Fruit fly (Drosophila melanogaster) whole organism, pupa: ENCODE data around the gene CG14322.
A peak's percentile ranks its signal among the peaks of the same experiment; 100 is the strongest.

Experiments
- CG10348 ChIP-seq: fragments of 200-800 bp; sonication (Bioruptor generic); IDR thresholded peaks from 2 replicates; pipeline ENCODE4 v1.3.6; 2022; ENCODE audit warnings: missing biosample characterization, missing genetic modification characterization
- CG12605 ChIP-seq: fragments of 200-800 bp; sonication (Bioruptor generic); IDR thresholded peaks from 2 replicates; pipeline ENCODE4 v1.3.6; 2022; ENCODE audit warnings: missing biosample characterization, missing genetic modification characterization
- CG13204 ChIP-seq: fragments of 200-800 bp; sonication (Bioruptor generic); optimal IDR thresholded peaks from 2 replicates; lab custom pipeline; 2018; ENCODE audit warnings: missing biosample characterization, mild to moderate bottlenecking, missing genetic modification characterization, moderate library complexity
- CG14655 ChIP-seq: fragments of 200-800 bp; sonication (Bioruptor generic); optimal IDR thresholded peaks from 3 replicates; lab custom pipeline; 2017; ENCODE audit warnings: mild to moderate bottlenecking, missing biosample characterization, missing genetic modification reagents, missing genetic modification characterization
- CG15710 ChIP-seq: fragments of 200-800 bp; sonication (Bioruptor generic); optimal IDR thresholded peaks from 2 replicates; lab custom pipeline; 2018; ENCODE audit warnings: missing biosample characterization, mild to moderate bottlenecking, missing genetic modification characterization, moderate library complexity
- CG17806 ChIP-seq: fragments of 200-800 bp; sonication (Bioruptor generic); optimal IDR thresholded peaks from 2 replicates; lab custom pipeline; 2018; ENCODE audit warnings: missing biosample characterization, mild to moderate bottlenecking, missing genetic modification characterization, moderate library complexity
- CG32121 ChIP-seq: fragments of 200-800 bp; sonication (Bioruptor generic); IDR thresholded peaks from 2 replicates; pipeline ENCODE4 v1.3.6; 2022; ENCODE audit warnings: missing biosample characterization, missing genetic modification characterization
- CG34367 ChIP-seq: fragments of 200-800 bp; sonication (Bioruptor generic); optimal IDR thresholded peaks from 2 replicates; lab custom pipeline; 2018; ENCODE audit warnings: missing biosample characterization, mild to moderate bottlenecking, missing genetic modification characterization
- CG4496 ChIP-seq: fragments of 200-800 bp; sonication (Bioruptor generic); IDR thresholded peaks from 3 replicates; pipeline ENCODE4 v1.3.6; 2022; ENCODE audit warnings: missing biosample characterization, missing genetic modification characterization
- CG8159 ChIP-seq: fragments of 200-800 bp; sonication (Bioruptor generic); optimal IDR thresholded peaks from 3 replicates; lab custom pipeline; 2018; ENCODE audit warnings: missing biosample characterization, mild to moderate bottlenecking, missing genetic modification characterization, moderate library complexity
- CG8301 ChIP-seq: fragments of 200-800 bp; sonication (Bioruptor generic); optimal IDR thresholded peaks from 2 replicates; lab custom pipeline; 2018; ENCODE audit warnings: missing biosample characterization, mild to moderate bottlenecking, missing genetic modification characterization
- CG9948 ChIP-seq: fragments of 200-800 bp; sonication (Bioruptor generic); optimal IDR thresholded peaks from 2 replicates; lab custom pipeline; 2018; ENCODE audit warnings: missing biosample characterization, mild to moderate bottlenecking, missing genetic modification characterization, moderate library complexity
- D1 ChIP-seq: fragments of 200-800 bp; sonication (Bioruptor generic); optimal IDR thresholded peaks from 2 replicates; lab custom pipeline; 2018; ENCODE audit warnings: missing biosample characterization, mild to moderate bottlenecking, missing genetic modification characterization, moderate library complexity
- EcR ChIP-seq: fragments of 200-800 bp; sonication (Bioruptor generic); optimal IDR thresholded peaks from 3 replicates; lab custom pipeline; 2019; ENCODE audit warnings: missing biosample characterization, missing genetic modification characterization, mild to moderate bottlenecking, moderate library complexity, missing genetic modification reagents
- Ets98B ChIP-seq: fragments of 200-800 bp; sonication (Bioruptor generic); IDR thresholded peaks from 2 replicates; pipeline ENCODE4 v1.3.6; 2022; ENCODE audit warnings: missing biosample characterization, missing genetic modification characterization
- Pif1A ChIP-seq: fragments of 200-800 bp; sonication (Bioruptor generic); optimal IDR thresholded peaks from 3 replicates; lab custom pipeline; 2016; ENCODE audit warnings: missing biosample characterization, missing genetic modification characterization
- Pif1B ChIP-seq: fragments of 200-800 bp; sonication (Bioruptor generic); optimal IDR thresholded peaks from 3 replicates; lab custom pipeline; 2016; ENCODE audit warnings: missing biosample characterization, missing genetic modification characterization
- Snoo ChIP-seq: fragments of 200-800 bp; sonication (Bioruptor generic); optimal IDR thresholded peaks from 3 replicates; lab custom pipeline; 2017; ENCODE audit warnings: missing biosample characterization, mild to moderate bottlenecking, missing genetic modification characterization, inconsistent platforms
- fd96Ca ChIP-seq: fragments of 200-800 bp; sonication (Bioruptor generic); IDR thresholded peaks from 3 replicates; pipeline ENCODE4 v1.3.6; 2022; ENCODE audit warnings: missing biosample characterization, missing genetic modification characterization
- gl ChIP-seq: fragments of 200-800 bp; sonication (Bioruptor generic); optimal IDR thresholded peaks from 2 replicates; lab custom pipeline; 2018; ENCODE audit warnings: missing biosample characterization, mild to moderate bottlenecking, missing genetic modification characterization
- rn ChIP-seq: fragments of 200-800 bp; sonication (Bioruptor generic); IDR thresholded peaks from 2 replicates; pipeline ENCODE4 v1.3.6; 2022; ENCODE audit warnings: missing biosample characterization, missing genetic modification characterization

CG14322 gene

dm6 chr3R:17646102-17647050 is 1.1 kb upstream of the CG14322 start:
- no peak for TF ChIP-seq CG32121 (GFP tag; lab: Robert Waterston, UW)
- TF ChIP-seq CG15710 (tag; lab: Kevin White, UChicago): no peak
- TF ChIP-seq CG17806 (tag; lab: Kevin White, UChicago): no peak
- TF ChIP-seq rn: no peak
- TF ChIP-seq CG4496 (GFP tag; lab: Robert Waterston, UW): no peak
- TF ChIP-seq D1 (tag; lab: Kevin White, UChicago): no peak
- no peak for TF ChIP-seq Ets98B (GFP tag; lab: Robert Waterston, UW)
- no peak for TF ChIP-seq CG8301 (tag; lab: Kevin White, UChicago)
- TF ChIP-seq CG14655 (GFP tag; lab: Kevin White, UChicago): no peak
- no peak for TF ChIP-seq CG34367
- TF ChIP-seq CG13204 (GFP tag; lab: Kevin White, UChicago): no peak
- no peak for TF ChIP-seq CG10348
- TF ChIP-seq gl (tag; lab: Kevin White, UChicago): no peak
- TF ChIP-seq Pif1A (GFP tag; lab: Kevin White, UChicago): no peak
- TF ChIP-seq CG12605 (GFP tag; lab: Robert Waterston, UW): no peak
- no peak for TF ChIP-seq EcR (GFP tag; lab: Kevin White, UChicago)
- TF ChIP-seq CG9948 (tag; lab: Kevin White, UChicago): no peak

- TF ChIP-seq CG13204 (GFP tag; lab: Kevin White, UChicago) (no peak), CG4496 (GFP tag; lab: Robert Waterston, UW) (no peak), CG12605 (GFP tag; lab: Robert Waterston, UW) (no peak)
Observed at dm6 chr3R:17653879-17654278, 6.4 kb downstream of the CG14322 start.

- no peak for TF ChIP-seq EcR (GFP tag; lab: Kevin White, UChicago)
- peak; percentile 45 for TF ChIP-seq Snoo (tag; lab: Kevin White, UChicago)
- no peak for TF ChIP-seq CG32121 (GFP tag; lab: Robert Waterston, UW)
- TF ChIP-seq CG14655 (GFP tag; lab: Kevin White, UChicago): no peak
- TF ChIP-seq Pif1A (GFP tag; lab: Kevin White, UChicago): no peak
- TF ChIP-seq CG8159 (tag; lab: Kevin White, UChicago): no peak
- no peak for TF ChIP-seq CG13204 (GFP tag; lab: Kevin White, UChicago)
- no peak for TF ChIP-seq rn
- TF ChIP-seq CG17806 (tag; lab: Kevin White, UChicago): no peak
- peak; percentile 23 for TF ChIP-seq CG34367
- no peak for TF ChIP-seq Pif1B
- peak; percentile 32; the same call in 1 of the 3 replicates for TF ChIP-seq CG4496 (GFP tag; lab: Robert Waterston, UW)
- no peak for TF ChIP-seq CG8301 (tag; lab: Kevin White, UChicago)
- TF ChIP-seq CG12605 (GFP tag; lab: Robert Waterston, UW): no peak
- TF ChIP-seq Ets98B (GFP tag; lab: Robert Waterston, UW): no peak
Observed at dm6 chr3R:17655040-17655439, 7.6 kb downstream of the CG14322 start.

- no peak for TF ChIP-seq CG15710 (tag; lab: Kevin White, UChicago)
- TF ChIP-seq CG17806 (tag; lab: Kevin White, UChicago): no peak
- TF ChIP-seq CG12605 (GFP tag; lab: Robert Waterston, UW): no peak
- no peak for TF ChIP-seq Pif1B
- no peak for TF ChIP-seq rn
- TF ChIP-seq gl (tag; lab: Kevin White, UChicago): no peak
- TF ChIP-seq D1 (tag; lab: Kevin White, UChicago): no peak
- no peak for TF ChIP-seq fd96Ca (GFP tag; lab: Robert Waterston, UW)
- TF ChIP-seq Snoo (tag; lab: Kevin White, UChicago): no peak
- TF ChIP-seq CG34367: no peak
- TF ChIP-seq EcR (GFP tag; lab: Kevin White, UChicago): no peak
Observed at dm6 chr3R:17656923-17657322, 9.4 kb downstream of the CG14322 start.

dm6 chr3R:17666061-17666796 is 18.8 kb downstream of the CG14322 start:
- no peak for TF ChIP-seq CG17806 (tag; lab: Kevin White, UChicago)
- no peak for TF ChIP-seq CG15710 (tag; lab: Kevin White, UChicago)
- TF ChIP-seq rn: no peak
- TF ChIP-seq CG34367: no peak
- TF ChIP-seq gl (tag; lab: Kevin White, UChicago): no peak
- no peak for TF ChIP-seq CG8159 (tag; lab: Kevin White, UChicago)
- TF ChIP-seq Pif1B: no peak
- no peak for TF ChIP-seq D1 (tag; lab: Kevin White, UChicago)

dm6 chr3R:17666797-17667156 is 19.3 kb downstream of the CG14322 start:
- no peak for TF ChIP-seq CG14655 (GFP tag; lab: Kevin White, UChicago)
- TF ChIP-seq CG8159 (tag; lab: Kevin White, UChicago): no peak
- no peak for TF ChIP-seq D1 (tag; lab: Kevin White, UChicago)
- no peak for TF ChIP-seq CG13204 (GFP tag; lab: Kevin White, UChicago)
- no peak for TF ChIP-seq CG9948 (tag; lab: Kevin White, UChicago)
- TF ChIP-seq Snoo (tag; lab: Kevin White, UChicago): no peak
- TF ChIP-seq gl (tag; lab: Kevin White, UChicago): no peak
- no peak for TF ChIP-seq Pif1B
